Fruit fly (Drosophila melanogaster) whole organism, wandering third instar larva: ENCODE results near the gene Zn72D.

Experiments used
- CG9705 ChIP-seq: fragments of 200-800 bp; sonication (Bioruptor generic); optimal IDR thresholded peaks from 2 replicates; lab custom pipeline; 2018; ENCODE audit warnings: missing biosample characterization, mild to moderate bottlenecking, missing genetic modification characterization
- Dfd ChIP-seq: fragments of >200 bp; optimal IDR thresholded peaks from 2 replicates; lab custom pipeline; 2017; ENCODE audit warnings: missing biosample characterization, missing genetic modification characterization
- Dif ChIP-seq: fragments of 200-275, 200-300 bp; sonication (Bioruptor generic); optimal IDR thresholded peaks from 2 replicates; lab custom pipeline; 2018; ENCODE audit warnings: missing biosample characterization, missing genetic modification characterization; ENCODE audit not compliant: partially characterized antibody
- GATAd ChIP-seq: sonication (Bioruptor generic); optimal IDR thresholded peaks from 2 replicates; lab custom pipeline; 2016; ENCODE audit warnings: missing biosample characterization, missing genetic modification characterization
- HLH106 ChIP-seq: fragments of 200-800 bp; optimal IDR thresholded peaks from 3 replicates; lab custom pipeline; 2019; ENCODE audit warnings: missing biosample characterization, mild to moderate bottlenecking, missing genetic modification characterization, moderate library complexity
- Hnf4 ChIP-seq: fragments of 200-800 bp; sonication (Bioruptor generic); optimal IDR thresholded peaks from 2 replicates; lab custom pipeline; 2016; ENCODE audit warnings: missing biosample characterization, mild to moderate bottlenecking, missing genetic modification characterization
- Hr78 ChIP-seq: fragments of >200 bp; optimal IDR thresholded peaks from 2 replicates; lab custom pipeline; 2017; ENCODE audit warnings: missing biosample characterization, missing genetic modification characterization
- Mio ChIP-seq: sonication (Bioruptor generic); optimal IDR thresholded peaks from 2 replicates; lab custom pipeline; 2016; ENCODE audit warnings: missing biosample characterization, missing genetic modification characterization
- N ChIP-seq: fragments of >200 bp; optimal IDR thresholded peaks from 2 replicates; lab custom pipeline; 2018; ENCODE audit warnings: missing biosample characterization, missing external identifiers, missing genetic modification characterization
- OdsH ChIP-seq: fragments of 200-800 bp; sonication (Bioruptor generic); optimal IDR thresholded peaks from 2 replicates; lab custom pipeline; 2016; ENCODE audit warnings: missing biosample characterization, mild to moderate bottlenecking, missing genetic modification characterization
- Rel ChIP-seq, 2 experiments: fragments of 200-800 bp; sonication (Bioruptor generic) in 1 of 2; optimal IDR thresholded peaks; 2 replicates in 1 of 2; 3 replicates in 1 of 2; lab custom pipeline; 2016 to 2019; ENCODE audit warnings: mild to moderate bottlenecking in 2 of 2, missing biosample characterization in 2 of 2, missing genetic modification characterization in 2 of 2, moderate library complexity in 1 of 2
- Sp1 ChIP-seq: fragments of 200-800 bp; sonication (Bioruptor generic); optimal IDR thresholded peaks from 3 replicates; lab custom pipeline; 2019; ENCODE audit warnings: missing biosample characterization, mild to moderate bottlenecking, missing genetic modification characterization, moderate library complexity
- Vsx2 ChIP-seq: fragments of 200-300, 225-300 bp; sonication (Bioruptor generic); optimal IDR thresholded peaks from 2 replicates; lab custom pipeline; 2018; ENCODE audit warnings: missing biosample characterization, missing genetic modification characterization; ENCODE audit not compliant: partially characterized antibody
- dmrt93B ChIP-seq: fragments of 200-800 bp; sonication (Bioruptor generic); optimal IDR thresholded peaks from 2 replicates; lab custom pipeline; 2018; ENCODE audit warnings: missing biosample characterization, mild to moderate bottlenecking, missing genetic modification characterization
- dsf ChIP-seq: sonication (Bioruptor generic); optimal IDR thresholded peaks from 2 replicates; lab custom pipeline; 2016; ENCODE audit warnings: missing biosample characterization, missing genetic modification characterization, borderline replicate concordance
- ey ChIP-seq: fragments of 200-800 bp; sonication (Bioruptor generic); optimal IDR thresholded peaks from 2 replicates; lab custom pipeline; 2016; ENCODE audit warnings: missing biosample characterization, missing genetic modification characterization
- foxo ChIP-seq, 2 experiments: fragments of 200-800 bp; sonication (Bioruptor generic); optimal IDR thresholded peaks; 2 replicates in 1 of 2; 3 replicates in 1 of 2; lab custom pipeline; 2016 to 2017; ENCODE audit warnings: missing biosample characterization in 2 of 2, missing genetic modification characterization in 2 of 2
- fru ChIP-seq: fragments of 200-800 bp; sonication (Bioruptor generic); optimal IDR thresholded peaks from 3 replicates; lab custom pipeline; 2016; ENCODE audit warnings: missing biosample characterization, mild to moderate bottlenecking, missing genetic modification characterization
- h ChIP-seq: fragments of 200-800 bp; sonication (Bioruptor generic); optimal IDR thresholded peaks from 3 replicates; lab custom pipeline; 2016; ENCODE audit warnings: missing biosample characterization, mild to moderate bottlenecking, missing genetic modification characterization
- jim ChIP-seq: fragments of 175-275, 200-325 bp; sonication (Bioruptor generic); optimal IDR thresholded peaks from 2 replicates; lab custom pipeline; 2016; ENCODE audit warnings: missing biosample characterization, mild to moderate bottlenecking, missing genetic modification characterization
- lola ChIP-seq: fragments of >200 bp; optimal IDR thresholded peaks from 2 replicates; lab custom pipeline; 2017; ENCODE audit warnings: missing biosample characterization, missing genetic modification characterization
- pan ChIP-seq: fragments of >200 bp; optimal IDR thresholded peaks from 2 replicates; lab custom pipeline; 2017
- psq ChIP-seq: fragments of 200-800 bp; sonication (Bioruptor generic); optimal IDR thresholded peaks from 3 replicates; lab custom pipeline; 2017; ENCODE audit warnings: missing biosample characterization, mild to moderate bottlenecking, missing genetic modification characterization, moderate library complexity
- rgr ChIP-seq: fragments of 200-800 bp; sonication (Bioruptor generic); optimal IDR thresholded peaks from 3 replicates; lab custom pipeline; 2016; ENCODE audit warnings: missing biosample characterization, mild to moderate bottlenecking, missing genetic modification characterization
- sage ChIP-seq: fragments of 200-800 bp; sonication (Bioruptor generic); optimal IDR thresholded peaks from 2 replicates; lab custom pipeline; 2016; ENCODE audit warnings: missing biosample characterization, mild to moderate bottlenecking, missing genetic modification characterization
- sv ChIP-seq: fragments of 200-800 bp; sonication (Bioruptor generic); optimal IDR thresholded peaks from 3 replicates; lab custom pipeline; 2016; ENCODE audit warnings: missing biosample characterization, missing genetic modification characterization
- woc ChIP-seq: sonication (Bioruptor generic); optimal IDR thresholded peaks from 2 replicates; lab custom pipeline; 2016; ENCODE audit warnings: missing biosample characterization, mild to moderate bottlenecking, missing genetic modification characterization

The Zn72D gene

dm6 chr3L:16087323-16087816 is 25.1 kb downstream of the Zn72D start, which contains the start of gene Tasp1:
Tasp1 (minus strand) TSS chr3L:16087525.
- TF ChIP-seq h (GFP tag; lab: Kevin White, UChicago) (no peak), GATAd (GFP tag; lab: Kevin White, UChicago) (no peak), rgr (GFP tag; lab: Kevin White, UChicago) (no peak), sage (GFP tag; lab: Kevin White, UChicago) (no peak), Hr78 (GFP tag; lab: Kevin White, UChicago) (no peak), HLH106 (peak; percentile 1), sv (GFP tag; lab: Kevin White, UChicago) (peak; percentile 17), foxo (GFP tag; optimal IDR thresholded peaks at IDR 0.05; lab: Kevin White, UChicago) (peak in 1 of 2 experiments; percentile 50), Hnf4 (GFP tag; lab: Kevin White, UChicago) (peak; percentile 7), ey (GFP tag; lab: Kevin White, UChicago) (no peak)

- no peak for TF ChIP-seq dmrt93B
- no peak for TF ChIP-seq woc
- no peak for TF ChIP-seq lola
- no peak for TF ChIP-seq rgr (GFP tag; lab: Kevin White, UChicago)
- no peak for TF ChIP-seq Vsx2
- no peak for TF ChIP-seq N (GFP tag; lab: Kevin White, UChicago)
- no peak for TF ChIP-seq psq (GFP tag; lab: Kevin White, UChicago)
- TF ChIP-seq Rel (GFP tag; optimal IDR thresholded peaks at IDR 0.05; lab: Kevin White, UChicago), result no peak
- TF ChIP-seq Rel (tag; optimal IDR thresholded peaks at IDR 0.05; lab: Kevin White, UChicago), result no peak
- TF ChIP-seq pan, result no peak
- no peak for TF ChIP-seq dsf
- TF ChIP-seq foxo (GFP tag; optimal IDR thresholded peaks at IDR 0.05; lab: Kevin White, UChicago), result no peak
- TF ChIP-seq Dif (GFP tag; lab: Kevin White, UChicago), result no peak
Observed at dm6 chr3L:16083693-16084092, 28.7 kb downstream of the Zn72D start, which contains the start of gene CG13075. CG13075 (plus strand) TSS chr3L:16083993.

dm6 chr3L:16082251-16082650 is 30.2 kb downstream of the Zn72D start, which contains the start of gene CG33258:
CG33258 (plus strand) TSS chr3L:16082551.
- no peak for TF ChIP-seq N (GFP tag; lab: Kevin White, UChicago)
- no peak for TF ChIP-seq dmrt93B
- TF ChIP-seq CG9705 (GFP tag; lab: Kevin White, UChicago), result no peak
- TF ChIP-seq lola, result no peak
- TF ChIP-seq woc, result no peak
- no peak for TF ChIP-seq h (GFP tag; lab: Kevin White, UChicago)
- no peak for TF ChIP-seq Dfd
- no peak for TF ChIP-seq dsf
- no peak for TF ChIP-seq Mio (GFP tag; lab: Kevin White, UChicago)
- no peak for TF ChIP-seq foxo (GFP tag; optimal IDR thresholded peaks at IDR 0.05; lab: Kevin White, UChicago)

- peak; percentile 6 for TF ChIP-seq fru (GFP tag; lab: Kevin White, UChicago)
- TF ChIP-seq psq (GFP tag; lab: Kevin White, UChicago), result peak; percentile 36
- peak; percentile 29 for TF ChIP-seq OdsH
- TF ChIP-seq Sp1, result no peak
- TF ChIP-seq h (GFP tag; lab: Kevin White, UChicago), result peak; percentile 32
- TF ChIP-seq foxo (GFP tag; optimal IDR thresholded peaks at IDR 0.05; lab: Kevin White, UChicago), result peak in 1 of 2 experiments; percentile 53
- TF ChIP-seq sv (GFP tag; lab: Kevin White, UChicago), result peak; percentile 22
- TF ChIP-seq jim, result no peak
- peak; percentile 5 for TF ChIP-seq rgr (GFP tag; lab: Kevin White, UChicago)
Observed at dm6 chr3L:16060806-16061600, 51.4 kb downstream of the Zn72D start.
